Worm (Caenorhabditis elegans) whole organism, young adult: ENCODE data around the gene msp-50.

Experiments
- B0019.2 ChIP-seq: fragments of 200-800 bp; sonication (Bioruptor generic); conservative IDR thresholded peaks from 2 replicates; pipeline ENCODE4 v1.3.6; 2022; ENCODE audit warnings: missing genetic modification reagents, missing genetic modification characterization, missing compliant biosample characterization
- C17E4.6 ChIP-seq: fragments of 200-800 bp; sonication (Bioruptor generic); IDR thresholded peaks from 2 replicates; pipeline ENCODE4 v1.3.6; 2022; ENCODE audit warnings: missing genetic modification reagents, missing genetic modification characterization, missing compliant biosample characterization
- K12H6.12 ChIP-seq: fragments of 200-800 bp; sonication (Bioruptor generic); optimal IDR thresholded peaks from 2 replicates; lab custom pipeline; 2018; ENCODE audit warnings: mild to moderate bottlenecking, missing genetic modification characterization, missing compliant biosample characterization
- T26A5.8 ChIP-seq: sonication (generic microtip); optimal IDR thresholded peaks from 2 replicates; lab custom pipeline; 2016; ENCODE audit warnings: missing genetic modification characterization, missing compliant biosample characterization
- Y67H2A.10 ChIP-seq: fragments of 200-800 bp; sonication (Bioruptor generic); conservative IDR thresholded peaks from 2 replicates; pipeline ENCODE4 v1.3.6; 2022; ENCODE audit warnings: missing genetic modification reagents, missing genetic modification characterization, missing compliant biosample characterization
- ama-1 ChIP-seq, 3 experiments: fragments of 150-350 bp in 1 of 3; sonication (generic microtip) in 2 of 3; optimal IDR thresholded peaks; 2 replicates each; lab custom pipeline; 2014 to 2018; ENCODE audit warnings: missing biosample characterization in 2 of 3, missing genetic modification characterization in 2 of 3, missing genetic modification reagents in 2 of 3
- ets-4 ChIP-seq: fragments of 200-800 bp; sonication (Bioruptor generic); optimal IDR thresholded peaks from 2 replicates; lab custom pipeline; 2018; ENCODE audit warnings: mild to moderate bottlenecking, missing genetic modification characterization, missing compliant biosample characterization
- hmg-20 ChIP-seq: fragments of 200-800 bp; sonication (Bioruptor generic); IDR thresholded peaks from 2 replicates; pipeline ENCODE4 v1.3.6; 2022; ENCODE audit warnings: missing genetic modification reagents, missing genetic modification characterization, missing compliant biosample characterization
- mes-4 ChIP-seq: sonication (generic microtip); optimal IDR thresholded peaks from 2 replicates; lab custom pipeline; 2016; ENCODE audit warnings: missing genotype, missing genetic modification characterization, missing compliant biosample characterization
- nfya-1 ChIP-seq: sonication (generic microtip); optimal IDR thresholded peaks from 2 replicates; lab custom pipeline; 2017; ENCODE audit warnings: antibody characterized with exemption, missing compliant biosample characterization, missing genetic modification characterization, borderline replicate concordance; ENCODE audit not compliant: insufficient read depth
- nhr-80 ChIP-seq: sonication (generic microtip); optimal IDR thresholded peaks from 2 replicates; lab custom pipeline; 2016; ENCODE audit warnings: missing genetic modification characterization, missing compliant biosample characterization
- snpc-4 ChIP-seq, 5 experiments: fragments of 150-350 bp in 1 of 5; sonication (generic microtip) in 4 of 5; optimal IDR thresholded peaks; 2 replicates each; lab custom pipeline; 2014 to 2018; ENCODE audit warnings: missing genetic modification characterization in 5 of 5, missing biosample characterization in 3 of 5, antibody characterized with exemption in 2 of 5, mild to moderate bottlenecking in 2 of 5, missing compliant biosample characterization in 2 of 5, missing genotype in 2 of 5, moderate library complexity in 2 of 5, missing genetic modification reagents in 1 of 5

DNA sequence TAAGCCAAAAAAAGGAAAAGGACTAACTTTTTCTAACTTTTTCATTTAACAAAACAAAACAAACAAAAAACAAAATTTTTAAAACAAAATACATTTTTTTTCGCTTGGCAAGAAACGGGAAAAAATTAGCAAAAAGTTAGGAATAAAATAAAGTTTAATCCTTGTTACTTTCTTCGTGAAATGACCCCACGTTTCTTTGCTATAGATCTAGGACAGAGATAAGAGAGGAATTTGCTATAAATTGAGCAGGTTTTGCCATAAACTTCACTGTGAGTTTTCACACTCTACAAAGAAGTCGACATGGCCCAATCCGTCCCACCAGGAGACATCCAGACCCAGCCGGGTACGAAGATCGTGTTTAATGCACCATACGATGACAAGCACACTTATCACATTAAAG, at the start of gene msp-50:
- TF ChIP-seq snpc-4 (GFP tag; optimal IDR thresholded peaks at IDR 0.05; lab: Kevin White, UChicago) (no peak), snpc-4 (tag; optimal IDR thresholded peaks at IDR 0.05; lab: Kevin White, UChicago) (no peak), ets-4 (GFP tag; lab: Kevin White, UChicago) (no peak), B0019.2 (GFP tag; lab: Robert Waterston, UW) (no peak), T26A5.8 (no peak), nhr-80 (tag; lab: Kevin White, UChicago) (no peak), C17E4.6 (GFP tag; lab: Robert Waterston, UW) (no peak), Y67H2A.10 (GFP tag; lab: Robert Waterston, UW) (no peak), ama-1 (optimal IDR thresholded peaks at IDR 0.05; lab: Kevin White, UChicago) (no peak), ama-1 (GFP tag; optimal IDR thresholded peaks at IDR 0.05; lab: Kevin White, UChicago) (no peak), nfya-1 (tag; lab: Kevin White, UChicago) (no peak), hmg-20 (GFP tag; lab: Robert Waterston, UW) (no peak), K12H6.12 (tag; lab: Kevin White, UChicago) (no peak), mes-4 (tag; lab: Kevin White, UChicago) (no peak)
